Fruit fly (Drosophila melanogaster) whole organism, prepupa: ENCODE results near the gene tkv.
A peak's percentile ranks its signal among the peaks of the same experiment; 100 is the strongest.

ENCODE experiments used
- Blimp-1 ChIP-seq: fragments of 200-800 bp; sonication (Bioruptor generic); optimal IDR thresholded peaks from 3 replicates; lab custom pipeline; 2017; ENCODE audit warnings: missing biosample characterization, missing genetic modification characterization, mild to moderate bottlenecking, moderate library complexity, missing genetic modification reagents
- CG11902 ChIP-seq: fragments of 200-800 bp; sonication (Bioruptor generic); optimal IDR thresholded peaks from 3 replicates; lab custom pipeline; 2016; ENCODE audit warnings: missing biosample characterization, missing genetic modification characterization
- CG3032 ChIP-seq: fragments of 200-800 bp; optimal IDR thresholded peaks from 2 replicates; lab custom pipeline; 2019; ENCODE audit warnings: missing biosample characterization, mild to moderate bottlenecking, missing genetic modification characterization, moderate library complexity
- CG7368 ChIP-seq: fragments of 200-800 bp; sonication (Bioruptor generic); optimal IDR thresholded peaks from 3 replicates; lab custom pipeline; 2016; ENCODE audit warnings: missing biosample characterization, missing genetic modification characterization
- CG8319 ChIP-seq: fragments of 200-800 bp; sonication (Bioruptor generic); optimal IDR thresholded peaks from 3 replicates; lab custom pipeline; 2016; ENCODE audit warnings: missing biosample characterization, missing genetic modification characterization
- Gug ChIP-seq: fragments of 200-800 bp; sonication (Bioruptor generic); IDR thresholded peaks from 2 replicates; pipeline ENCODE4 v1.3.6; 2022; ENCODE audit warnings: missing biosample characterization, missing genetic modification characterization
- Hr39 ChIP-seq: fragments of 200-800 bp; sonication (Bioruptor generic); optimal IDR thresholded peaks from 2 replicates; lab custom pipeline; 2016; ENCODE audit warnings: missing biosample characterization, missing genetic modification characterization
- Met ChIP-seq: fragments of 200-800 bp; sonication (Bioruptor generic); optimal IDR thresholded peaks from 3 replicates; lab custom pipeline; 2016; ENCODE audit warnings: missing biosample characterization, missing genetic modification characterization
- dac ChIP-seq: fragments of 200-800 bp; sonication (Bioruptor generic); optimal IDR thresholded peaks from 2 replicates; lab custom pipeline; 2017; ENCODE audit warnings: missing biosample characterization, mild to moderate bottlenecking, missing genetic modification characterization
- eg ChIP-seq: fragments of 200-800 bp; sonication (Bioruptor generic); IDR thresholded peaks from 3 replicates; pipeline ENCODE4 v1.3.6; 2022; ENCODE audit warnings: missing biosample characterization, missing genetic modification characterization
- spab ChIP-seq: fragments of 200-800 bp; sonication (Bioruptor generic); optimal IDR thresholded peaks from 2 replicates; lab custom pipeline; 2017; ENCODE audit warnings: missing biosample characterization, mild to moderate bottlenecking, missing genetic modification characterization, missing genetic modification reagents

- TF ChIP-seq spab (GFP tag; lab: Kevin White, UChicago) = no peak
- TF ChIP-seq Hr39 (GFP tag; lab: Kevin White, UChicago) = no peak
- TF ChIP-seq CG8319 (GFP tag; lab: Kevin White, UChicago) = no peak
- TF ChIP-seq eg (GFP tag; lab: Robert Waterston, UW) = no peak
- TF ChIP-seq Blimp-1 (GFP tag; lab: Kevin White, UChicago) = no peak
- TF ChIP-seq CG7368 (GFP tag; lab: Kevin White, UChicago) = no peak
- TF ChIP-seq CG11902 (GFP tag; lab: Kevin White, UChicago) = no peak
- TF ChIP-seq Gug (GFP tag; lab: Robert Waterston, UW) = no peak
- peak; percentile 21 for TF ChIP-seq Met (GFP tag; lab: Kevin White, UChicago)
- TF ChIP-seq dac (GFP tag; lab: Kevin White, UChicago) = no peak
- no peak for TF ChIP-seq CG3032 (tag; lab: Kevin White, UChicago)
These were observed 20.0 kb upstream of the tkv start for dm6 chr2L:5291195-5291594.
